Worm (Caenorhabditis elegans) whole organism, L1 larva: ENCODE measurements around the gene irld-55.

Source experiments
- C04F5.9 ChIP-seq: sonication (generic microtip); optimal IDR thresholded peaks from 2 replicates; lab custom pipeline; 2016; ENCODE audit warnings: missing genetic modification characterization, missing compliant biosample characterization
- aly-2 ChIP-seq: fragments of 150-350 bp; optimal IDR thresholded peaks from 2 replicates; lab custom pipeline; 2014; ENCODE audit warnings: missing biosample characterization, missing genetic modification characterization
- ama-1 ChIP-seq: fragments of 150-350 bp; optimal IDR thresholded peaks from 2 replicates; lab custom pipeline; 2014
- ceh-8 ChIP-seq: fragments of 200-800 bp; sonication (Bioruptor generic); optimal IDR thresholded peaks from 2 replicates; lab custom pipeline; 2018; ENCODE audit warnings: mild to moderate bottlenecking, missing genetic modification characterization, moderate library complexity, missing compliant biosample characterization
- ces-1 ChIP-seq: fragments of 150-350 bp; optimal IDR thresholded peaks from 2 replicates; lab custom pipeline; 2014; ENCODE audit warnings: missing biosample characterization, missing genetic modification reagents, missing genetic modification characterization
- lin-15B ChIP-seq: fragments of 150-350 bp; sonication (generic microtip); optimal IDR thresholded peaks from 3 replicates; lab custom pipeline; 2014; ENCODE audit warnings: missing biosample characterization, missing genetic modification characterization
- lsy-2 ChIP-seq, 2 experiments: fragments of 150-350 bp; optimal IDR thresholded peaks; 2 replicates each; lab custom pipeline; 2014; ENCODE audit warnings: missing biosample characterization in 2 of 2, missing genetic modification characterization in 2 of 2
- nhr-11 ChIP-seq: fragments of 150-350 bp; optimal IDR thresholded peaks from 2 replicates; lab custom pipeline; 2014; ENCODE audit warnings: missing biosample characterization, missing genetic modification characterization
- nhr-12 ChIP-seq: sonication (generic microtip); optimal IDR thresholded peaks from 2 replicates; lab custom pipeline; 2017; ENCODE audit warnings: missing biosample characterization, missing genetic modification characterization
- nhr-77 ChIP-seq: fragments of 150-350 bp; optimal IDR thresholded peaks from 2 replicates; lab custom pipeline; 2014; ENCODE audit warnings: missing biosample characterization, missing genetic modification characterization
- skn-1 ChIP-seq: fragments of 150-350 bp; optimal IDR thresholded peaks from 2 replicates; lab custom pipeline; 2014; ENCODE audit warnings: missing biosample characterization, missing genetic modification characterization
- snpc-4 ChIP-seq: fragments of 150-350 bp; optimal IDR thresholded peaks from 2 replicates; lab custom pipeline; 2014; ENCODE audit warnings: missing biosample characterization, missing genetic modification characterization
- sox-4 ChIP-seq: sonication (generic microtip); optimal IDR thresholded peaks from 2 replicates; lab custom pipeline; 2016; ENCODE audit warnings: missing genetic modification characterization, missing compliant biosample characterization
- tbx-2 ChIP-seq: sonication (generic microtip); optimal IDR thresholded peaks from 2 replicates; lab custom pipeline; 2016; ENCODE audit warnings: missing genetic modification characterization, missing compliant biosample characterization

DNA sequence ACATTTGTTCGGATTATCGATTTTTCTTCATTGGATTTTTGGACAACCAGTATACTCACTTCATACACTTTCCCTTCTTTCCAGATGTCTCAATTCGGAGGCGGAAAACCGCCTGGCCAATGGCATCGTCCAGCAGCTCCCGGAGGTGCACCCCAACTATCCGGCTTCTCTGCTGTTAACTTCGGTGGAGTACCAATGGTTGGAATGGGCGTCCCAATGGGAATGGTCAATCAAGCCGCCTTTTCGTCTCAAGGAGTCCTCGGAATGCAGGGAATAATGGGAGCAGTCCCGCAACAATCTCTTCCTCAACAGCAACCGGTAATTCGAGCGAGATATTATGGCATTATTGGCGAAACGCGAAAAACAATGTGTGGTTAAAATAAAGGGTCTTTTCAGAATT, 51.5 kb downstream of the irld-55 start, which contains the start of gene ccar-1:
- TF ChIP-seq snpc-4 (no peak), lin-15B (tag; lab: Kevin White, UChicago) (no peak), nhr-11 (no peak), ama-1 (lab: Kevin White, UChicago) (no peak), skn-1 (no peak), lsy-2 (tag; optimal IDR thresholded peaks at IDR 0.05; lab: Kevin White, UChicago) (no peak), tbx-2 (no peak), nhr-77 (tag; lab: Kevin White, UChicago) (no peak), ces-1 (GFP tag; lab: Kevin White, UChicago) (no peak), sox-4 (tag; lab: Kevin White, UChicago) (no peak), C04F5.9 (tag; lab: Kevin White, UChicago) (no peak), ceh-8 (no peak), aly-2 (tag; lab: Kevin White, UChicago) (no peak), nhr-12 (tag; lab: Kevin White, UChicago) (no peak)
